Worm (Caenorhabditis elegans) whole organism, early embryonic: Measurements from ENCODE around the gene F01D5.3.

Experiments
- B0310.2 ChIP-seq: sonication (generic microtip); optimal IDR thresholded peaks from 2 replicates; lab custom pipeline; 2016; ENCODE audit warnings: mild to moderate bottlenecking, missing genetic modification characterization, missing compliant biosample characterization
- ama-1 ChIP-seq: fragments of 150-350 bp; optimal IDR thresholded peaks from 2 replicates; lab custom pipeline; 2014
- hmg-4 ChIP-seq: fragments of 200-800 bp; sonication (Bioruptor generic); optimal IDR thresholded peaks from 2 replicates; lab custom pipeline; 2018; ENCODE audit warnings: mild to moderate bottlenecking, missing genetic modification characterization, missing compliant biosample characterization
- hnd-1 ChIP-seq: sonication (generic microtip); optimal IDR thresholded peaks from 2 replicates; lab custom pipeline; 2016; ENCODE audit warnings: missing genetic modification characterization, missing compliant biosample characterization
- pes-1 ChIP-seq: fragments of 200-800 bp; sonication (Bioruptor generic); IDR thresholded peaks from 2 replicates; pipeline ENCODE4 v1.3.6; 2022; ENCODE audit warnings: missing genetic modification reagents, missing genetic modification characterization, missing compliant biosample characterization

- no peak for TF ChIP-seq pes-1 (GFP tag; lab: Robert Waterston, UW)
- TF ChIP-seq hnd-1 (tag; lab: Kevin White, UChicago) = no peak
- TF ChIP-seq hmg-4 (GFP tag; lab: Kevin White, UChicago) = no peak
- no peak for TF ChIP-seq ama-1
- TF ChIP-seq B0310.2 (tag; lab: Kevin White, UChicago) = no peak
Observed at ce11 chrII:13957437-13957836, 42.5 kb downstream of the F01D5.3 start, which contains the start of gene zip-3.
